Worm (Caenorhabditis elegans): ENCODE data around the gene fbxc-54.

DNA sequence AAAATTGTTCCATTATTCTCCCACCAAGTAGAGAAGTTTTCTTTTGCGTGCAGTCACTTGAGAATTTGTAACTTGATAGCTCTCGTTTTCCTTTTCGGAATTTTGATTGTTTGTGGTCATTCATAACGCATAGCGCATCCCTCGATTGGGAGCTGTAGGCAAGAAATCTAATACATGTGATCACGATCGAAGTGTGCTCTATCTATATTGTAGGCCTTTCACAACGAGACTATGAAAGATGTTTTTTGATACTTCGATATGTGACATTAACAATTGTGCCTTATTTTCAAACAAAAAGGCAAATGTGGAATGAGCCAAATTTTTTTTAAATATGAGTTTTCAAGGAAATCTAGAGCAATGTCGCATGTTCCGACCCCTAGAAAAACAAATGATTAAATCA lies 44.3 kb downstream of the fbxc-54 start:
- TF ChIP-seq nhr-237 (tag; optimal IDR thresholded peaks at IDR 0.05) (no peak), mef-2 (tag; optimal IDR thresholded peaks at IDR 0.05) (no peak), irx-1 (tag; optimal IDR thresholded peaks at IDR 0.05) (no peak), hlh-4 (tag; optimal IDR thresholded peaks at IDR 0.05) (no peak), mdl-1 (tag; optimal IDR thresholded peaks at IDR 0.05) (no peak), aly-2 (tag; optimal IDR thresholded peaks at IDR 0.05) (no peak), unc-62 (GFP tag; optimal IDR thresholded peaks at IDR 0.05) (no peak), snpc-4 (tag; optimal IDR thresholded peaks at IDR 0.05) (no peak)
